Fruit fly (Drosophila melanogaster) whole organism, embryonic: Measurements from ENCODE around the gene flip.

Experiments used
- Atf-2 ChIP-seq: fragments of 200-800 bp; sonication (Bioruptor generic); optimal IDR thresholded peaks from 2 replicates; lab custom pipeline; 2016; ENCODE audit warnings: missing biosample characterization, missing genetic modification characterization
- Awh ChIP-seq: fragments of 200-800 bp; sonication (Bioruptor generic); IDR thresholded peaks from 2 replicates; pipeline ENCODE4, ENCODE4 v1.3.6; 2022; ENCODE audit warnings: missing biosample characterization, missing genetic modification characterization
- CG10209 ChIP-seq: fragments of 200-800 bp; sonication (Bioruptor generic); optimal IDR thresholded peaks from 3 replicates; lab custom pipeline; 2017; ENCODE audit warnings: missing biosample characterization, mild to moderate bottlenecking, missing genetic modification characterization, missing genetic modification reagents
- CG10274 ChIP-seq: fragments of 200-800 bp; sonication (Bioruptor generic); optimal IDR thresholded peaks from 3 replicates; lab custom pipeline; 2017; ENCODE audit warnings: missing biosample characterization, mild to moderate bottlenecking, missing genetic modification characterization
- CG10321 ChIP-seq: fragments of 200-800 bp; sonication (Bioruptor generic); IDR thresholded peaks from 2 replicates; pipeline ENCODE4 v1.3.6; 2022; ENCODE audit warnings: missing biosample characterization, missing genetic modification characterization
- CG10979 ChIP-seq: fragments of 200-800 bp; sonication (Bioruptor generic); optimal IDR thresholded peaks from 2 replicates; lab custom pipeline; 2018; ENCODE audit warnings: missing biosample characterization, mild to moderate bottlenecking, missing genetic modification characterization, moderate library complexity
- CG11398 ChIP-seq: fragments of 200-800 bp; sonication (Bioruptor generic); optimal IDR thresholded peaks from 2 replicates; lab custom pipeline; 2016; ENCODE audit warnings: missing biosample characterization, missing genetic modification characterization
- CG11696 ChIP-seq: fragments of 200-800 bp; sonication (Bioruptor generic); IDR thresholded peaks from 2 replicates; pipeline ENCODE4 v1.3.6; 2022; ENCODE audit warnings: missing biosample characterization, missing genetic modification characterization
- CG11723 ChIP-seq: fragments of 200-800 bp; sonication (Bioruptor generic); optimal IDR thresholded peaks from 2 replicates; lab custom pipeline; 2017; ENCODE audit warnings: missing biosample characterization, mild to moderate bottlenecking, missing genetic modification characterization
- CG12104 ChIP-seq: fragments of 200-800 bp; sonication (Bioruptor generic); optimal IDR thresholded peaks from 3 replicates; lab custom pipeline; 2016; ENCODE audit warnings: missing biosample characterization, missing genetic modification characterization
- CG13424 ChIP-seq: fragments of 200-800 bp; sonication (Bioruptor generic); optimal IDR thresholded peaks from 2 replicates; lab custom pipeline; 2019; ENCODE audit warnings: missing biosample characterization, mild to moderate bottlenecking, missing genetic modification characterization, moderate library complexity
- CG1602 ChIP-seq: fragments of 200-800 bp; sonication (Bioruptor generic); optimal IDR thresholded peaks from 3 replicates; lab custom pipeline; 2016; ENCODE audit warnings: missing biosample characterization, missing genetic modification characterization
- CG17568 ChIP-seq: fragments of 200-800 bp; sonication (Bioruptor generic); optimal IDR thresholded peaks from 2 replicates; lab custom pipeline; 2018; ENCODE audit warnings: missing biosample characterization, mild to moderate bottlenecking, missing genetic modification characterization, moderate library complexity
- CG17829 ChIP-seq: fragments of 200-800 bp; optimal IDR thresholded peaks from 2 replicates; lab custom pipeline; 2019; ENCODE audit warnings: missing biosample characterization, mild to moderate bottlenecking, missing genetic modification characterization, moderate library complexity
- CG17912 ChIP-seq: fragments of 200-800 bp; sonication (Bioruptor generic); optimal IDR thresholded peaks from 2 replicates; lab custom pipeline; 2018; ENCODE audit warnings: missing biosample characterization, mild to moderate bottlenecking, missing genetic modification characterization
- CG2129 ChIP-seq: fragments of 200-800 bp; sonication (Bioruptor generic); IDR thresholded peaks from 2 replicates; pipeline ENCODE4 v1.3.6; 2022; ENCODE audit warnings: missing biosample characterization, missing genetic modification characterization; ENCODE audit not compliant: partially characterized antibody
- CG30403 ChIP-seq: fragments of 200-800 bp; sonication (Bioruptor generic); optimal IDR thresholded peaks from 3 replicates; lab custom pipeline; 2016; ENCODE audit warnings: missing biosample characterization, missing genetic modification characterization
- CG34224 ChIP-seq: fragments of 200-800 bp; sonication (Bioruptor generic); IDR thresholded peaks from 3 replicates; pipeline ENCODE4 v1.3.6; 2022; ENCODE audit warnings: missing biosample characterization, missing genetic modification characterization; ENCODE audit not compliant: partially characterized antibody
- CG4282 ChIP-seq: fragments of 200-800 bp; sonication (Bioruptor generic); optimal IDR thresholded peaks from 2 replicates; lab custom pipeline; 2016; ENCODE audit warnings: missing biosample characterization, missing genetic modification characterization
- CG4404 ChIP-seq: fragments of 200-800 bp; sonication (Bioruptor generic); IDR thresholded peaks from 2 replicates; pipeline ENCODE4 v1.3.6; 2022; ENCODE audit warnings: missing biosample characterization, missing genetic modification characterization
- CG7556 ChIP-seq: fragments of 200-800 bp; sonication (Bioruptor generic); optimal IDR thresholded peaks from 2 replicates; lab custom pipeline; 2017; ENCODE audit warnings: missing biosample characterization, mild to moderate bottlenecking, missing genetic modification characterization
- CG8281 ChIP-seq: fragments of 200-800 bp; sonication (Bioruptor generic); optimal IDR thresholded peaks from 2 replicates; lab custom pipeline; 2018; ENCODE audit warnings: missing biosample characterization, mild to moderate bottlenecking, missing genetic modification characterization, moderate library complexity
- CG8478 ChIP-seq: fragments of >200 bp; optimal IDR thresholded peaks from 2 replicates; lab custom pipeline; 2018
- CG9437 ChIP-seq: fragments of 200-800 bp; sonication (Bioruptor generic); optimal IDR thresholded peaks from 2 replicates; lab custom pipeline; 2018; ENCODE audit warnings: missing biosample characterization, mild to moderate bottlenecking, missing genetic modification characterization
- Chrac-16 ChIP-seq: fragments of 200-800 bp; sonication (Bioruptor generic); optimal IDR thresholded peaks from 3 replicates; lab custom pipeline; 2016; ENCODE audit warnings: missing biosample characterization, missing genetic modification characterization
- Dfd ChIP-seq, 2 experiments: fragments of >200 bp; optimal IDR thresholded peaks; 2 replicates each; lab custom pipeline; 2017; ENCODE audit warnings: missing biosample characterization in 2 of 2, missing genetic modification characterization in 2 of 2
- Dll ChIP-seq: fragments of 200-800 bp; sonication (Bioruptor generic); IDR thresholded peaks from 4 replicates; pipeline ENCODE4 v1.3.6; 2022; ENCODE audit warnings: missing biosample characterization, missing genetic modification characterization; ENCODE audit not compliant: partially characterized antibody
- Drgx ChIP-seq: fragments of 200-800 bp; sonication (Bioruptor generic); IDR thresholded peaks from 2 replicates; pipeline ENCODE4 v1.3.6; 2022; ENCODE audit warnings: missing biosample characterization, missing genetic modification characterization
- Eip74EF ChIP-seq, 2 experiments: fragments of 200-800 bp in 1 of 2; fragments of >200 bp in 1 of 2; sonication (Bioruptor generic) in 1 of 2; optimal IDR thresholded peaks; 2 replicates each; lab custom pipeline; 2017 to 2019; ENCODE audit warnings: missing biosample characterization in 2 of 2, missing genetic modification characterization in 2 of 2, mild to moderate bottlenecking in 1 of 2, moderate library complexity in 1 of 2
- Elba2 ChIP-seq: fragments of 200-800 bp; sonication (Bioruptor generic); optimal IDR thresholded peaks from 3 replicates; lab custom pipeline; 2016; ENCODE audit warnings: missing biosample characterization, missing genetic modification characterization
- HLHmδ ChIP-seq: fragments of 200-800 bp; sonication (Bioruptor generic); optimal IDR thresholded peaks from 2 replicates; lab custom pipeline; 2018; ENCODE audit warnings: missing biosample characterization, mild to moderate bottlenecking, missing genetic modification characterization, moderate library complexity
- Hmr ChIP-seq: fragments of 200-800 bp; sonication (Bioruptor generic); optimal IDR thresholded peaks from 3 replicates; lab custom pipeline; 2017; ENCODE audit warnings: mild to moderate bottlenecking, missing biosample characterization, missing genetic modification reagents, missing genetic modification characterization
- Jarid2 ChIP-seq: fragments of 200-800 bp; sonication (Bioruptor generic); optimal IDR thresholded peaks from 3 replicates; lab custom pipeline; 2017; ENCODE audit warnings: mild to moderate bottlenecking, missing biosample characterization, missing genetic modification reagents, missing genetic modification characterization
- Med ChIP-seq: fragments of 200-800 bp; sonication (Bioruptor generic); peaks from one replicate; lab custom pipeline; 2016; ENCODE audit warnings: missing biosample characterization, missing genetic modification characterization, mild to moderate bottlenecking, inconsistent platforms, moderate library complexity
- Six4 ChIP-seq: fragments of 200-800 bp; sonication (Bioruptor generic); optimal IDR thresholded peaks from 2 replicates; lab custom pipeline; 2016; ENCODE audit warnings: missing biosample characterization, missing genetic modification characterization
- cas ChIP-seq: fragments of 200-800 bp; sonication (Bioruptor generic); IDR thresholded peaks from 2 replicates; pipeline ENCODE4 v1.3.6; 2022; ENCODE audit warnings: missing biosample characterization, missing genetic modification characterization
- dm ChIP-seq: fragments of 200-800 bp; sonication (Bioruptor generic); optimal IDR thresholded peaks from 3 replicates; lab custom pipeline; 2016; ENCODE audit warnings: missing biosample characterization, missing genetic modification characterization
- esg ChIP-seq: fragments of 200-800 bp; sonication (Bioruptor generic); conservative IDR thresholded peaks from 2 replicates; pipeline ENCODE4 v1.3.6; 2022; ENCODE audit warnings: missing biosample characterization, missing genetic modification characterization
- fu2 ChIP-seq: fragments of 200-800 bp; sonication (Bioruptor generic); optimal IDR thresholded peaks from 2 replicates; lab custom pipeline; 2016; ENCODE audit warnings: missing biosample characterization, missing genetic modification characterization
- gt ChIP-seq: fragments of 200-800 bp; sonication (Bioruptor generic); IDR thresholded peaks from 2 replicates; pipeline ENCODE4 v1.3.6; 2022; ENCODE audit warnings: missing biosample characterization, missing genetic modification characterization
- nom ChIP-seq: fragments of 200-800 bp; sonication (Bioruptor generic); optimal IDR thresholded peaks from 2 replicates; lab custom pipeline; 2017; ENCODE audit warnings: missing biosample characterization, missing genetic modification characterization, mild to moderate bottlenecking, moderate library complexity, missing genetic modification reagents
- pb ChIP-seq: fragments of 200-800 bp; sonication (Bioruptor generic); optimal IDR thresholded peaks from 3 replicates; lab custom pipeline; 2016; ENCODE audit warnings: missing biosample characterization, missing genetic modification characterization
- schlank ChIP-seq: fragments of 200-800 bp; sonication (Bioruptor generic); optimal IDR thresholded peaks from 2 replicates; lab custom pipeline; 2018; ENCODE audit warnings: missing biosample characterization, mild to moderate bottlenecking, missing genetic modification characterization
- shn ChIP-seq: fragments of 200-800 bp; sonication (Bioruptor generic); optimal IDR thresholded peaks from 3 replicates; lab custom pipeline; 2016; ENCODE audit warnings: missing biosample characterization, missing genetic modification characterization
- sna ChIP-seq: fragments of 200-800 bp; sonication (Bioruptor generic); IDR thresholded peaks from 2 replicates; pipeline ENCODE4 v1.3.6; 2022; ENCODE audit warnings: missing biosample characterization, missing genetic modification characterization; ENCODE audit not compliant: partially characterized antibody
- tio ChIP-seq: fragments of 200-800 bp; sonication (Bioruptor generic); optimal IDR thresholded peaks from 2 replicates; lab custom pipeline; 2017; ENCODE audit warnings: missing biosample characterization, missing genetic modification characterization, inconsistent platforms
- toy ChIP-seq: fragments of 200-800 bp; sonication (Bioruptor generic); IDR thresholded peaks from 2 replicates; pipeline ENCODE4 v1.3.6; 2022; ENCODE audit warnings: missing biosample characterization, missing genetic modification characterization
- vfl ChIP-seq: fragments of 200-800 bp; sonication (Bioruptor generic); optimal IDR thresholded peaks from 2 replicates; lab custom pipeline; 2016; ENCODE audit warnings: missing biosample characterization, missing genetic modification characterization
- z ChIP-seq: fragments of 200-800 bp; sonication (Bioruptor generic); IDR thresholded peaks from 3 replicates; pipeline ENCODE4 v1.3.6; 2022; ENCODE audit warnings: missing biosample characterization, missing genetic modification characterization
- zen2 ChIP-seq: fragments of 200-800 bp; sonication (Bioruptor generic); IDR thresholded peaks from 3 replicates; pipeline ENCODE4 v1.3.6; 2022; ENCODE audit warnings: missing biosample characterization, missing genetic modification characterization; ENCODE audit not compliant: partially characterized antibody

flip gene

DNA sequence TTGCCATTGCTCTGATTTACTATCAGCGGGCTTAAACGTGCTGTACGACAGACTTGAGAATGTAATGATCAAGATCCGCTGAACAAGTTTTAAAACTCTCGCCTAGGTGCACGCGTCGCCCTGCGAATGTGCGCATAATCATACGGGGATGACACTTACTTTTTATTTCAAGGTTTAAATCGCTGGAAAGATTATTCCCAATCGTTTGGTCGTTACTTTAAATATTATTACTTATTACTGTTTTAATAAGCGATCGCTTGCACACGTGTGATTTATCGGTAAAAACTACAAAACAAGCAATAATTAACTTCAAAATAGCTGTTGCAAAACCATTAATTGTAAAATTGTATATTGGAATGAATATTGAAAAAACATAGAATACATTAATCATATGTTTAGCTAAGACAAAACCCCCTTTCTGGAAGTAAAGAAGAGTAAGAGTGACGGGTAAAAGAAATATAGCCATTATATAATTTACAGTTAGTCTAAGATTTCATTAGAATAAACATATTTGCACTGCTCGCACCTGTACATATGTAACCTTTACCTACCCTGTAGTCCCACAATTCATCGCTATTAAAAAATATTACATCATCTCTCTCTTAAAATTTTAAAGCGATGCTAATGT, 48.5 kb downstream of the flip start, which contains the start of gene DhpD (continued):
- TF ChIP-seq CG13424 (peak; percentile 76), CG10209 (peak; percentile 69), Elba2 (GFP tag; lab: Kevin White, UChicago) (no peak), CG4404 (GFP tag; lab: Robert Waterston, UW) (peak; percentile 53; the same call in 1 of the 2 replicates), CG34224 (peak; percentile 36; the same call in 2 of the 3 replicates), Six4 (peak; percentile 27), esg (GFP tag; lab: Robert Waterston, UW) (no peak; the same call in 1 of the 2 replicates), CG8281 (peak; percentile 2), CG1602 (GFP tag; lab: Kevin White, UChicago) (peak; percentile 53), Dll (GFP tag; lab: Robert Waterston, UW) (no peak), zen2 (no peak), CG17912 (GFP tag; lab: Kevin White, UChicago) (no peak), pb (GFP tag; lab: Kevin White, UChicago) (no peak), cas (GFP tag; lab: Robert Waterston, UW) (peak; percentile 71), Jarid2 (no peak), tio (GFP tag; lab: Kevin White, UChicago) (peak; percentile 49), schlank (peak; percentile 1), toy (GFP tag; lab: Robert Waterston, UW) (no peak), CG17568 (GFP tag; lab: Kevin White, UChicago) (no peak), sna (GFP tag; lab: Robert Waterston, UW) (no peak), CG8478 (lab: Kevin White, UChicago) (no peak), Med (GFP tag; lab: Kevin White, UChicago) (peak; percentile 93), Atf-2 (no peak), nom (GFP tag; lab: Kevin White, UChicago) (peak; percentile 65), CG11696 (GFP tag; lab: Robert Waterston, UW) (no peak), fu2 (GFP tag; lab: Kevin White, UChicago) (peak; percentile 37), CG9437 (GFP tag; lab: Kevin White, UChicago) (peak; percentile 9), CG4282 (GFP tag; lab: Kevin White, UChicago) (no peak), dm (GFP tag; lab: Kevin White, UChicago) (peak; percentile 35), CG11723 (GFP tag; lab: Kevin White, UChicago) (peak; percentile 16), CG2129 (GFP tag; lab: Robert Waterston, UW) (no peak), CG17829 (tag; lab: Kevin White, UChicago) (peak; percentile 69), Chrac-16 (GFP tag; lab: Kevin White, UChicago) (peak; percentile 60), CG12104 (peak; percentile 72), CG10321 (GFP tag; lab: Robert Waterston, UW) (no peak), CG11398 (GFP tag; lab: Kevin White, UChicago) (no peak), z (GFP tag; lab: Robert Waterston, UW) (no peak), CG7556 (GFP tag; lab: Kevin White, UChicago) (peak; percentile 43), vfl (peak; percentile 42), gt (no peak), Awh (GFP tag; lab: Robert Waterston, UW) (peak; percentile 48), Dfd (GFP tag; optimal IDR thresholded peaks at IDR 0.05; lab: Kevin White, UChicago) (no peak), shn (GFP tag; lab: Kevin White, UChicago) (no peak), CG10274 (GFP tag; lab: Kevin White, UChicago) (no peak), HLHmδ (GFP tag; lab: Kevin White, UChicago) (no peak), Eip74EF (GFP tag; optimal IDR thresholded peaks at IDR 0.05; lab: Kevin White, UChicago) (peak in 1 of 2 experiments; percentile 56), Hmr (GFP tag; lab: Kevin White, UChicago) (peak; percentile 73), CG30403 (peak; percentile 75), CG10979 (tag; lab: Kevin White, UChicago) (peak; percentile 47), Drgx (peak; percentile 71)
